Fruit fly (Drosophila melanogaster) whole organism, embryonic: Measurements from ENCODE around the gene cerv.

Experiments
- C15 ChIP-seq: fragments of 200-800 bp; sonication (Bioruptor generic); IDR thresholded peaks from 3 replicates; pipeline ENCODE4 v1.3.6; 2022; ENCODE audit warnings: missing biosample characterization, missing genetic modification characterization
- CG10431 ChIP-seq: fragments of 200-800 bp; sonication (Bioruptor generic); optimal IDR thresholded peaks from 3 replicates; lab custom pipeline; 2018; ENCODE audit warnings: missing biosample characterization, mild to moderate bottlenecking, missing genetic modification characterization
- CG11247 ChIP-seq: fragments of 200-800 bp; sonication (Bioruptor generic); IDR thresholded peaks from 2 replicates; pipeline ENCODE4 v1.3.6; 2022; ENCODE audit warnings: missing biosample characterization, missing genetic modification characterization
- CG11456 ChIP-seq: fragments of 200-800 bp; sonication (Bioruptor generic); IDR thresholded peaks from 3 replicates; pipeline ENCODE4 v1.3.6; 2022; ENCODE audit warnings: missing biosample characterization, missing genetic modification characterization
- CG12769 ChIP-seq: fragments of 200-800 bp; sonication (Bioruptor generic); optimal IDR thresholded peaks from 2 replicates; lab custom pipeline; 2019; ENCODE audit warnings: missing biosample characterization, mild to moderate bottlenecking, missing genetic modification characterization, moderate library complexity
- CG12942 ChIP-seq: fragments of 200-800 bp; sonication (Bioruptor generic); optimal IDR thresholded peaks from 3 replicates; lab custom pipeline; 2016; ENCODE audit warnings: missing biosample characterization, missing genetic modification characterization
- CG15479 ChIP-seq: fragments of 200-800 bp; sonication (Bioruptor generic); optimal IDR thresholded peaks from 3 replicates; lab custom pipeline; 2019; ENCODE audit warnings: missing biosample characterization, mild to moderate bottlenecking, missing genetic modification characterization, moderate library complexity
- CG17186 ChIP-seq: fragments of 200-800 bp; sonication (Bioruptor generic); optimal IDR thresholded peaks from 3 replicates; lab custom pipeline; 2017; ENCODE audit warnings: missing biosample characterization, missing genetic modification reagents, missing genetic modification characterization
- CG17912 ChIP-seq: fragments of 200-800 bp; sonication (Bioruptor generic); optimal IDR thresholded peaks from 2 replicates; lab custom pipeline; 2018; ENCODE audit warnings: missing biosample characterization, mild to moderate bottlenecking, missing genetic modification characterization
- CG2712 ChIP-seq: fragments of 200-800 bp; optimal IDR thresholded peaks from 3 replicates; lab custom pipeline; 2019; ENCODE audit warnings: missing biosample characterization, mild to moderate bottlenecking, missing genetic modification characterization, moderate library complexity
- CG34376 ChIP-seq: fragments of 200-800 bp; sonication (Bioruptor generic); optimal IDR thresholded peaks from 2 replicates; lab custom pipeline; 2018; ENCODE audit warnings: missing biosample characterization, mild to moderate bottlenecking, missing genetic modification characterization
- CG34422 ChIP-seq: fragments of 200-800 bp; sonication (Bioruptor generic); IDR thresholded peaks from 3 replicates; pipeline ENCODE4 v1.3.6; 2022; ENCODE audit warnings: missing biosample characterization, missing genetic modification characterization
- CG4707 ChIP-seq: fragments of 200-800 bp; sonication (Bioruptor generic); optimal IDR thresholded peaks from 2 replicates; lab custom pipeline; 2018; ENCODE audit warnings: missing biosample characterization, mild to moderate bottlenecking, missing genetic modification characterization, moderate library complexity
- CG6254 ChIP-seq: fragments of 200-800 bp; sonication (Bioruptor generic); optimal IDR thresholded peaks from 3 replicates; lab custom pipeline; 2017; ENCODE audit warnings: mild to moderate bottlenecking, missing biosample characterization, missing genetic modification reagents, missing genetic modification characterization
- CG6683 ChIP-seq: fragments of 200-800 bp; sonication (Bioruptor generic); optimal IDR thresholded peaks from 2 replicates; lab custom pipeline; 2017; ENCODE audit warnings: missing biosample characterization, mild to moderate bottlenecking, missing genetic modification characterization, missing genetic modification reagents
- CG6689 ChIP-seq: fragments of 200-800 bp; sonication (Bioruptor generic); IDR thresholded peaks from 2 replicates; pipeline ENCODE4 v1.3.6; 2022; ENCODE audit warnings: missing biosample characterization, missing genetic modification characterization
- CG7987 ChIP-seq: fragments of 200-800 bp; sonication (Bioruptor generic); optimal IDR thresholded peaks from 2 replicates; lab custom pipeline; 2018; ENCODE audit warnings: missing biosample characterization, mild to moderate bottlenecking, missing genetic modification characterization, moderate library complexity
- CG9797 ChIP-seq: fragments of 200-800 bp; sonication (Bioruptor generic); optimal IDR thresholded peaks from 3 replicates; lab custom pipeline; 2018; ENCODE audit warnings: missing biosample characterization, mild to moderate bottlenecking, missing genetic modification characterization
- Dip3 ChIP-seq: fragments of 200-800 bp; sonication (Bioruptor generic); optimal IDR thresholded peaks from 3 replicates; lab custom pipeline; 2016; ENCODE audit warnings: missing biosample characterization, missing genetic modification characterization
- Drgx ChIP-seq: fragments of 200-800 bp; sonication (Bioruptor generic); IDR thresholded peaks from 2 replicates; pipeline ENCODE4 v1.3.6; 2022; ENCODE audit warnings: missing biosample characterization, missing genetic modification characterization
- E2f2 ChIP-seq: fragments of 200-800 bp; sonication (Bioruptor generic); IDR thresholded peaks from 2 replicates; pipeline ENCODE4 v1.3.6; 2022; ENCODE audit warnings: missing biosample characterization, missing genetic modification characterization
- Ets97D ChIP-seq: fragments of 200-800 bp; sonication (Bioruptor generic); optimal IDR thresholded peaks from 3 replicates; lab custom pipeline; 2016; ENCODE audit warnings: missing biosample characterization, missing genetic modification characterization
- H15 ChIP-seq: fragments of 200-800 bp; sonication (Bioruptor generic); IDR thresholded peaks from 3 replicates; pipeline ENCODE4 v1.3.6; 2022; ENCODE audit warnings: missing biosample characterization, missing genetic modification characterization
- MTF-1 ChIP-seq: fragments of 200-800 bp; sonication (Bioruptor generic); optimal IDR thresholded peaks from 2 replicates; lab custom pipeline; 2018; ENCODE audit warnings: missing biosample characterization, mild to moderate bottlenecking, missing genetic modification characterization, borderline replicate concordance
- Med ChIP-seq: fragments of 200-800 bp; sonication (Bioruptor generic); peaks from one replicate; lab custom pipeline; 2016; ENCODE audit warnings: missing biosample characterization, missing genetic modification characterization, mild to moderate bottlenecking, inconsistent platforms, moderate library complexity
- Myb ChIP-seq: fragments of 200-800 bp; sonication (Bioruptor generic); optimal IDR thresholded peaks from 2 replicates; lab custom pipeline; 2016; ENCODE audit warnings: missing biosample characterization, missing genetic modification characterization
- Ravus ChIP-seq: fragments of 200-800 bp; sonication (Bioruptor generic); IDR thresholded peaks from 2 replicates; pipeline ENCODE4 v1.3.6; 2022; ENCODE audit warnings: missing biosample characterization, missing genetic modification characterization
- TFAM ChIP-seq: fragments of 200-800 bp; sonication (Bioruptor generic); optimal IDR thresholded peaks from 2 replicates; lab custom pipeline; 2017; ENCODE audit warnings: missing biosample characterization, missing genetic modification characterization, inconsistent platforms
- Tbp ChIP-seq: fragments of >200 bp; optimal IDR thresholded peaks from 2 replicates; lab custom pipeline; 2018; ENCODE audit warnings: missing biosample characterization, missing genetic modification characterization
- abd-A ChIP-seq: fragments of 200-800 bp; sonication (Bioruptor generic); optimal IDR thresholded peaks from 3 replicates; lab custom pipeline; 2019; ENCODE audit warnings: missing biosample characterization, mild to moderate bottlenecking, missing genetic modification characterization, moderate library complexity
- aop ChIP-seq: fragments of 200-800 bp; sonication (Bioruptor generic); IDR thresholded peaks from 2 replicates; pipeline ENCODE4 v1.3.6; 2022; ENCODE audit warnings: missing biosample characterization, missing genetic modification characterization
- cad ChIP-seq: fragments of >200 bp; optimal IDR thresholded peaks from 2 replicates; lab custom pipeline; 2017; ENCODE audit warnings: missing biosample characterization, missing genetic modification characterization
- chinmo ChIP-seq: fragments of 200-800 bp; sonication (Bioruptor generic); IDR thresholded peaks from 4 replicates; pipeline ENCODE4 v1.3.6; 2022; ENCODE audit warnings: missing biosample characterization, missing genetic modification characterization; ENCODE audit not compliant: partially characterized antibody
- crc ChIP-seq: fragments of 200-800 bp; sonication (Bioruptor generic); optimal IDR thresholded peaks from 2 replicates; lab custom pipeline; 2016; ENCODE audit warnings: missing biosample characterization, missing genetic modification characterization
- dm ChIP-seq: fragments of 200-800 bp; sonication (Bioruptor generic); optimal IDR thresholded peaks from 3 replicates; lab custom pipeline; 2016; ENCODE audit warnings: missing biosample characterization, missing genetic modification characterization
- en ChIP-seq: fragments of 200-800 bp; sonication (Bioruptor generic); optimal IDR thresholded peaks from 2 replicates; lab custom pipeline; 2016; ENCODE audit warnings: missing biosample characterization, missing genetic modification characterization
- fru ChIP-seq: fragments of >200 bp; optimal IDR thresholded peaks from 2 replicates; lab custom pipeline; 2017
- grn ChIP-seq: fragments of 200-800 bp; sonication (Bioruptor generic); optimal IDR thresholded peaks from 3 replicates; lab custom pipeline; 2017; ENCODE audit warnings: missing biosample characterization, missing genetic modification characterization
- jumu ChIP-seq: fragments of 200-800 bp; sonication (Bioruptor generic); optimal IDR thresholded peaks from 3 replicates; lab custom pipeline; 2016; ENCODE audit warnings: missing biosample characterization, missing genetic modification characterization
- kni ChIP-seq: fragments of 200-800 bp; sonication (Bioruptor generic); optimal IDR thresholded peaks from 3 replicates; lab custom pipeline; 2017; ENCODE audit warnings: mild to moderate bottlenecking, missing biosample characterization, missing genetic modification reagents, missing genetic modification characterization
- luna ChIP-seq: fragments of 200-800 bp; sonication (Bioruptor generic); optimal IDR thresholded peaks from 2 replicates; lab custom pipeline; 2016; ENCODE audit warnings: missing biosample characterization, missing genetic modification characterization
- org-1 ChIP-seq: fragments of 200-800 bp; sonication (Bioruptor generic); optimal IDR thresholded peaks from 2 replicates; lab custom pipeline; 2017; ENCODE audit warnings: missing biosample characterization, missing genetic modification characterization
- prd ChIP-seq, 3 experiments: fragments of >200 bp in 2 of 3; fragments of 200-800 bp in 1 of 3; sonication (Bioruptor generic) in 1 of 3; optimal IDR thresholded peaks in 2 of 3; IDR thresholded peaks in 1 of 3; 2 replicates in 2 of 3; 3 replicates in 1 of 3; pipeline versions ENCODE4 v1.3.6 to Lab custom; 2017 to 2022; ENCODE audit warnings: missing biosample characterization in 1 of 3, missing genetic modification characterization in 1 of 3
- pros ChIP-seq: fragments of 200-800 bp; sonication (Bioruptor generic); optimal IDR thresholded peaks from 3 replicates; lab custom pipeline; 2019; ENCODE audit warnings: missing biosample characterization, mild to moderate bottlenecking, missing genetic modification characterization, moderate library complexity
- psq ChIP-seq: fragments of 200-800 bp; sonication (Bioruptor generic); optimal IDR thresholded peaks from 2 replicates; lab custom pipeline; 2017; ENCODE audit warnings: missing biosample characterization, missing genetic modification characterization
- row ChIP-seq: fragments of 200-800 bp; sonication (Bioruptor generic); IDR thresholded peaks from 3 replicates; pipeline ENCODE4 v1.3.6; 2022; ENCODE audit warnings: missing biosample characterization, missing genetic modification characterization
- run ChIP-seq: fragments of 200-800 bp; sonication (Bioruptor generic); optimal IDR thresholded peaks from 3 replicates; lab custom pipeline; 2018; ENCODE audit warnings: missing biosample characterization, mild to moderate bottlenecking, missing genetic modification characterization
- sens ChIP-seq: fragments of 200-800 bp; sonication (Bioruptor generic); peaks from one replicate; lab custom pipeline; 2016; ENCODE audit warnings: missing biosample characterization, missing genetic modification characterization
- tna ChIP-seq: fragments of 200-800 bp; sonication (Bioruptor generic); IDR thresholded peaks from 2 replicates; pipeline ENCODE4 v1.3.6; 2022; ENCODE audit warnings: missing biosample characterization, missing genetic modification characterization; ENCODE audit not compliant: partially characterized antibody
- twi ChIP-seq: fragments of 200-800 bp; optimal IDR thresholded peaks from 2 replicates; lab custom pipeline; 2019; ENCODE audit warnings: missing biosample characterization, mild to moderate bottlenecking, missing genetic modification characterization, moderate library complexity
- wor ChIP-seq: fragments of 200-800 bp; sonication (Bioruptor generic); IDR thresholded peaks from 2 replicates; pipeline ENCODE4 v1.3.6; 2022; ENCODE audit warnings: missing biosample characterization, missing genetic modification characterization

cerv gene

DNA sequence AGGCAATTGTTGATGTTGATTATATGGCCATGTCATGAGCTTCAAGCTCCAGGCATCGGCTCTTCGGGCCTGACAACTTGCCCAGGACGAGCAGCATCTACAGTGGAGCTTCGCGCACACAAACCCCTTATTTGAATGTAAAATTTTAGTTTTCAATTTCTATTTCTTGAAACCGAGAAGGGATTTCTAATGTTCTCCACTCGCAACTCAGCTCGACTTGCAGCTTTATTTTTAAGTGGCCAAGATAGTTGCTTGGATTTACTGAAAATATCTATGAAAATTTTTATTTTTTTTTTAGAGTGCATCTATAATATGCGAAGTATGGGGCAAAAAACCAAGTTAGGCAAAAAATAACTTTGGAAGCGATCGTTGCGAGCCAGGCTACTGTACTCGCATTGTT, 33.0 kb upstream of the cerv start:
- TF ChIP-seq Drgx (GFP tag; lab: Robert Waterston, UW) (0 out of 2 replicates have a peak, but pooled peaks have one; percentile 9), CG4707 (GFP tag; lab: Kevin White, UChicago) (no peak), Med (GFP tag; lab: Kevin White, UChicago) (peak; percentile 16), sens (GFP tag; lab: Kevin White, UChicago) (peak; percentile 39), MTF-1 (GFP tag; lab: Kevin White, UChicago) (no peak)

DNA sequence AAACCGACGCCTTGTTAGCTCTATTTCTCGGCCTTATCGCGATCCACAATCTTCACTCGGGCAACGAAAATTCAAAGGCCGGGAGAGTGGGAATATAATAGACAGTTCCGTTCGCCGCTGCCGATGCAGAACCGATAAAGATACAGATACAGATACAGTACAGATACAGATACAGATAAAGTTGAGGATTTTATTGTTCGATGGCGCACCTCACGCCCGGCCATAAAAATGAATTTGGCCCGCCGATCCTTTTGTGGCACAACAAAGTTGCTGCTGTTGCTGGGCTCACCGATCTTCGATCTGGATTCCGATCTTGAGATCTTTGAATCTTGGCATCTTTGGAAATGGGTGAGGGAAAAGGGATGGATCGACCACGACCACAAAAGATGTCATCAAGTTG, 32.2 kb upstream of the cerv start:
- TF ChIP-seq prd (optimal IDR thresholded peaks at IDR 0.05; lab: Kevin White, UChicago) (no peak), prd (GFP tag; IDR thresholded peaks at IDR 0.05; lab: Robert Waterston, UW) (no peak), org-1 (no peak), fru (lab: Kevin White, UChicago) (no peak), CG11456 (GFP tag; lab: Robert Waterston, UW) (no peak), kni (GFP tag; lab: Kevin White, UChicago) (peak; percentile 65), CG17186 (GFP tag; lab: Kevin White, UChicago) (no peak), Ets97D (GFP tag; lab: Kevin White, UChicago) (no peak), CG6254 (GFP tag; lab: Kevin White, UChicago) (no peak), CG34376 (GFP tag; lab: Kevin White, UChicago) (no peak), pros (peak; percentile 22), grn (GFP tag; lab: Kevin White, UChicago) (peak; percentile 100), cad (GFP tag; lab: Kevin White, UChicago) (peak; percentile 55), Tbp (GFP tag; lab: Kevin White, UChicago) (no peak), Myb (GFP tag; lab: Kevin White, UChicago) (no peak), CG12942 (GFP tag; lab: Kevin White, UChicago) (no peak), TFAM (GFP tag; lab: Kevin White, UChicago) (no peak), CG12769 (tag; lab: Kevin White, UChicago) (peak; percentile 33), abd-A (tag; lab: Kevin White, UChicago) (peak; percentile 32), CG6689 (GFP tag; lab: Robert Waterston, UW) (no peak), CG15479 (peak; percentile 72), aop (GFP tag; lab: Robert Waterston, UW) (no peak), CG11247 (GFP tag; lab: Robert Waterston, UW) (no peak), twi (tag; lab: Kevin White, UChicago) (no peak), C15 (GFP tag; lab: Robert Waterston, UW) (no peak), CG10431 (GFP tag; lab: Kevin White, UChicago) (no peak)

DNA sequence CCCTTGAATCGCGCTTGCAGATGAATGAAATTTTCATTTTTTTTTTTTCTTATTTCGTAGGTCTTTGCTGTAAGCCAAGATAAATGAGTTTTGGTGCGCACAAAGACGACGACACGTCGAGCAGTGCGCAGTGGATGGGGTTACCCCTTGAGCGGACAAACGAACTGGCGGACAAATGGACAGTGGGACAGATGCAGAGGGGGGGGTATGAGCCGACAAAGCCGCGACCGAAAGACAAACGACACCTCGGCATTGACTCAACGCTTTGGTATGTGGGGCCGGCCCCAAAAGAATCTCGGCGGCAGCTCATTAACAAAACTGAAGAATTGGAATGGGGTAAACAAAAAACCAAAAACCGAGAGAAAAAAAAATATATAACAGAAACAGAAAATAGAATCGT, 31.4 kb upstream of the cerv start:
- no peak for TF ChIP-seq en (GFP tag; lab: Kevin White, UChicago)
- TF ChIP-seq chinmo (GFP tag; lab: Robert Waterston, UW): peak; percentile 71; the same call in 1 of the 4 replicates
- TF ChIP-seq crc (GFP tag; lab: Kevin White, UChicago): no peak
- TF ChIP-seq CG34422: no peak
- TF ChIP-seq wor (GFP tag; lab: Robert Waterston, UW): no peak
- TF ChIP-seq CG9797: no peak
- TF ChIP-seq tna: no peak
- TF ChIP-seq luna (GFP tag; lab: Kevin White, UChicago): no peak
- TF ChIP-seq CG2712 (tag; lab: Kevin White, UChicago): no peak
- no peak for TF ChIP-seq Ravus
- TF ChIP-seq CG7987 (GFP tag; lab: Kevin White, UChicago): no peak
- TF ChIP-seq E2f2 (GFP tag; lab: Robert Waterston, UW): no peak
- TF ChIP-seq jumu: no peak
- no peak for TF ChIP-seq H15 (GFP tag; lab: Robert Waterston, UW)
- TF ChIP-seq psq (GFP tag; lab: Kevin White, UChicago): no peak
- no peak for TF ChIP-seq run
- TF ChIP-seq Dip3 (GFP tag; lab: Kevin White, UChicago): no peak
- no peak for TF ChIP-seq CG17912 (GFP tag; lab: Kevin White, UChicago)
- TF ChIP-seq CG6683 (GFP tag; lab: Kevin White, UChicago): no peak
- no peak for TF ChIP-seq dm (GFP tag; lab: Kevin White, UChicago)
- TF ChIP-seq row: no peak
